Worm (Caenorhabditis elegans) whole organism, L4/young adult: Measurements from ENCODE around the gene dars-1.

Experiments
- W03F9.2 ChIP-seq: fragments of 150-350 bp; optimal IDR thresholded peaks from 2 replicates; lab custom pipeline; 2014; ENCODE audit warnings: missing biosample characterization, missing genetic modification characterization
- dao-5 ChIP-seq: sonication (generic microtip); optimal IDR thresholded peaks from 2 replicates; lab custom pipeline; 2016; ENCODE audit warnings: missing genotype, missing genetic modification characterization, moderate library complexity, missing compliant biosample characterization
- him-1 ChIP-seq: sonication (generic microtip); optimal IDR thresholded peaks from 2 replicates; lab custom pipeline; 2016; ENCODE audit warnings: missing genotype, missing genetic modification reagents, missing genetic modification characterization, missing compliant biosample characterization

DNA sequence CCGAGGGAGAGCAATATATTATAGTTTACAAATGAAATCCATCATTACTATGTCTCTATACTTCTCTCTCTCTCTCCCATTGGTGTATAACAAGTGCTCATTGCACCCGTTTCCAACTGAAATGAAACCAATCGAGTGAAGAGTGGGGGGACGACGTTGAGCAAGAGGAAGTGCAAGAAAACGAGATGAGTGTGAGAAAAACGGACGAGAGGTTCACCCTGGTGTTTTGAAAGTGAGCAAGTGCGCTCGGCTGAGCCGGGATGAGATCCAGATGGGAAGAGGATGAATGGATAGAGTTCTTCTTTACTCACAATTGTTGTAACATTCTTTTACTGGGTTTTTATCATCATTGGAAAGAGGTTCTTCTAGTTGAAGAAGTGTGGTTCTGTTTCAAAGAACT is 7.3 kb downstream of the dars-1 start:
- TF ChIP-seq him-1 (tag; lab: Kevin White, UChicago) (no peak), W03F9.2 (no peak), dao-5 (tag; lab: Kevin White, UChicago) (no peak)
